Worm (Caenorhabditis elegans) whole organism, L2 larva: ENCODE results near the gene cyk-4.
"Not testable (repeated sequence)": the region's sequence is repeated elsewhere in the genome, so short reads cannot be mapped to it uniquely, and the experiment has no call there.

Experiments used
- C34F6.9 ChIP-seq: fragments of 150-350 bp; optimal IDR thresholded peaks from 2 replicates; lab custom pipeline; 2014; ENCODE audit warnings: missing biosample characterization, missing genetic modification characterization
- R02D3.7 ChIP-seq: fragments of 150-350 bp; optimal IDR thresholded peaks from 2 replicates; lab custom pipeline; 2014; ENCODE audit warnings: missing biosample characterization, missing genetic modification characterization
- Y55F3AM.14 ChIP-seq: fragments of 200-800 bp; sonication (Bioruptor generic); optimal IDR thresholded peaks from 2 replicates; lab custom pipeline; 2018; ENCODE audit warnings: mild to moderate bottlenecking, missing genetic modification characterization, missing compliant biosample characterization
- aly-2 ChIP-seq: fragments of 150-350 bp; optimal IDR thresholded peaks from 2 replicates; lab custom pipeline; 2014; ENCODE audit warnings: missing biosample characterization, missing genetic modification characterization
- ama-1 ChIP-seq: fragments of 150-350 bp; optimal IDR thresholded peaks from 2 replicates; lab custom pipeline; 2018; ENCODE audit warnings: inconsistent platforms
- blmp-1 ChIP-seq: sonication (generic microtip); optimal IDR thresholded peaks from 2 replicates; lab custom pipeline; 2017; ENCODE audit warnings: missing genetic modification characterization, mild to moderate bottlenecking, missing compliant biosample characterization, antibody characterized with exemption, moderate library complexity; ENCODE audit not compliant: insufficient read depth
- ceh-16 ChIP-seq: fragments of 150-350 bp; optimal IDR thresholded peaks from 2 replicates; lab custom pipeline; 2014; ENCODE audit warnings: missing biosample characterization, missing genetic modification characterization
- ceh-82 ChIP-seq: fragments of 150-350 bp; optimal IDR thresholded peaks from 2 replicates; lab custom pipeline; 2014; ENCODE audit warnings: missing biosample characterization, missing genetic modification characterization
- crh-2 ChIP-seq: sonication (generic microtip); optimal IDR thresholded peaks from 2 replicates; lab custom pipeline; 2017; ENCODE audit warnings: missing biosample characterization, missing genetic modification characterization
- dmd-4 ChIP-seq: sonication (generic microtip); optimal IDR thresholded peaks from 2 replicates; lab custom pipeline; 2017; ENCODE audit warnings: missing biosample characterization, missing genetic modification characterization
- egl-27 ChIP-seq: sonication (generic microtip); optimal IDR thresholded peaks from 3 replicates; lab custom pipeline; 2017; ENCODE audit warnings: missing biosample characterization, missing genetic modification reagents, missing genetic modification characterization
- elt-1 ChIP-seq: fragments of 150-350 bp; optimal IDR thresholded peaks from 2 replicates; lab custom pipeline; 2014; ENCODE audit warnings: missing biosample characterization, missing genetic modification characterization
- elt-3 ChIP-seq: sonication (generic microtip); optimal IDR thresholded peaks from 2 replicates; lab custom pipeline; 2017; ENCODE audit warnings: missing biosample characterization, missing genetic modification characterization
- fos-1 ChIP-seq: fragments of 150-350 bp; optimal IDR thresholded peaks from 2 replicates; lab custom pipeline; 2014; ENCODE audit warnings: missing biosample characterization, missing genetic modification characterization
- gmeb-1 ChIP-seq: fragments of 150-350 bp; optimal IDR thresholded peaks from 2 replicates; lab custom pipeline; 2014; ENCODE audit warnings: missing biosample characterization, missing genetic modification characterization
- lin-11 ChIP-seq: fragments of 150-350 bp; sonication (generic microtip); optimal IDR thresholded peaks from 2 replicates; lab custom pipeline; 2014; ENCODE audit warnings: missing biosample characterization, missing genetic modification characterization, inconsistent platforms, mixed read lengths
- lin-39 ChIP-seq: fragments of 150-350 bp; optimal IDR thresholded peaks from 2 replicates; lab custom pipeline; 2014; ENCODE audit warnings: missing biosample characterization, missing genetic modification reagents, missing genetic modification characterization
- lsy-2 ChIP-seq, 2 experiments: fragments of 150-350 bp in 1 of 2; sonication (generic microtip) in 1 of 2; optimal IDR thresholded peaks; 2 replicates each; lab custom pipeline; 2014 to 2017; ENCODE audit warnings: missing biosample characterization in 2 of 2, missing genetic modification characterization in 2 of 2
- mab-5 ChIP-seq: fragments of 150-350 bp; optimal IDR thresholded peaks from 2 replicates; lab custom pipeline; 2014; ENCODE audit warnings: missing biosample characterization, missing genetic modification characterization
- mbf-1 ChIP-seq: sonication (generic microtip); optimal IDR thresholded peaks from 2 replicates; lab custom pipeline; 2017; ENCODE audit warnings: missing biosample characterization, missing genetic modification characterization
- mdl-1 ChIP-seq, 2 experiments: fragments of 150-350 bp in 1 of 2; sonication (generic microtip) in 1 of 2; optimal IDR thresholded peaks; 2 replicates each; lab custom pipeline; 2017; ENCODE audit warnings: missing biosample characterization in 2 of 2, missing genetic modification characterization in 2 of 2
- nhr-10 ChIP-seq: sonication (generic microtip); optimal IDR thresholded peaks from 2 replicates; lab custom pipeline; 2017; ENCODE audit warnings: missing biosample characterization, missing genetic modification characterization
- nhr-12 ChIP-seq: fragments of 150-350 bp; optimal IDR thresholded peaks from 2 replicates; lab custom pipeline; 2014; ENCODE audit warnings: missing biosample characterization, missing genetic modification characterization
- nhr-129 ChIP-seq: fragments of 150-350 bp; optimal IDR thresholded peaks from 2 replicates; lab custom pipeline; 2014; ENCODE audit warnings: missing biosample characterization, missing genetic modification characterization
- nhr-21 ChIP-seq: fragments of 150-350 bp; optimal IDR thresholded peaks from 2 replicates; lab custom pipeline; 2014; ENCODE audit warnings: missing biosample characterization, missing genetic modification characterization
- nhr-237 ChIP-seq: fragments of 150-350 bp; optimal IDR thresholded peaks from 2 replicates; lab custom pipeline; 2014; ENCODE audit warnings: missing biosample characterization, missing genetic modification characterization
- nhr-25 ChIP-seq: fragments of 150-350 bp; sonication (generic microtip); optimal IDR thresholded peaks from 3 replicates; lab custom pipeline; 2014; ENCODE audit warnings: missing biosample characterization, missing genetic modification characterization
- nhr-6 ChIP-seq: fragments of 150-350 bp; optimal IDR thresholded peaks from 2 replicates; lab custom pipeline; 2014; ENCODE audit warnings: missing biosample characterization, missing genetic modification characterization
- nhr-77 ChIP-seq: fragments of 150-350 bp; optimal IDR thresholded peaks from 2 replicates; lab custom pipeline; 2014; ENCODE audit warnings: missing biosample characterization, missing genetic modification characterization
- sem-4 ChIP-seq: fragments of 150-350 bp; optimal IDR thresholded peaks from 2 replicates; lab custom pipeline; 2014; ENCODE audit warnings: missing biosample characterization, missing genetic modification reagents, missing genetic modification characterization
- sma-3 ChIP-seq: sonication (generic microtip); optimal IDR thresholded peaks from 2 replicates; lab custom pipeline; 2016; ENCODE audit warnings: missing genetic modification reagents, missing genetic modification characterization, missing compliant biosample characterization
- snpc-4 ChIP-seq: fragments of 150-350 bp; optimal IDR thresholded peaks from 2 replicates; lab custom pipeline; 2014; ENCODE audit warnings: missing biosample characterization, missing genetic modification characterization
- unc-39 ChIP-seq: fragments of 150-350 bp; optimal IDR thresholded peaks from 2 replicates; lab custom pipeline; 2014; ENCODE audit warnings: missing biosample characterization, missing genetic modification characterization
- unc-62 ChIP-seq: fragments of 150-350 bp; optimal IDR thresholded peaks from 2 replicates; lab custom pipeline; 2014; ENCODE audit warnings: missing biosample characterization, missing genetic modification reagents, missing genetic modification characterization
- zag-1 ChIP-seq: fragments of 150-350 bp; optimal IDR thresholded peaks from 2 replicates; lab custom pipeline; 2014; ENCODE audit warnings: missing biosample characterization, missing genetic modification characterization
- ztf-1 ChIP-seq: fragments of 200-800 bp; sonication (Bioruptor generic); conservative IDR thresholded peaks from 2 replicates; pipeline ENCODE4 v1.3.6; 2022; ENCODE audit warnings: missing genetic modification characterization, missing compliant biosample characterization
- ztf-11 ChIP-seq: sonication (generic microtip); optimal IDR thresholded peaks from 2 replicates; lab custom pipeline; 2017; ENCODE audit warnings: missing biosample characterization, missing genetic modification characterization

Gene cyk-4

ce11 chrIII:13761022-13761421, 10.0 kb downstream of the cyk-4 start:
- no peak for TF ChIP-seq gmeb-1
- TF ChIP-seq egl-27 (tag; lab: Kevin White, UChicago): no peak
- no peak for TF ChIP-seq nhr-77 (tag; lab: Kevin White, UChicago)
- TF ChIP-seq nhr-21: no peak
- TF ChIP-seq sma-3 (GFP tag; lab: Kevin White, UChicago): no peak
- TF ChIP-seq ceh-82: no peak
- TF ChIP-seq mbf-1 (tag; lab: Kevin White, UChicago): no peak
- no peak for TF ChIP-seq unc-62 (GFP tag; lab: Kevin White, UChicago)
- no peak for TF ChIP-seq snpc-4
- no peak for TF ChIP-seq crh-2 (tag; lab: Kevin White, UChicago)
- TF ChIP-seq nhr-12 (tag; lab: Kevin White, UChicago): no peak
- no peak for TF ChIP-seq blmp-1 (tag; lab: Kevin White, UChicago)
- no peak for TF ChIP-seq unc-39 (tag; lab: Kevin White, UChicago)
- no peak for TF ChIP-seq nhr-237
- TF ChIP-seq R02D3.7 (tag; lab: Kevin White, UChicago): no peak
- no peak for TF ChIP-seq lsy-2 (tag; optimal IDR thresholded peaks at IDR 0.05; lab: Kevin White, UChicago)
- no peak for TF ChIP-seq nhr-10
- TF ChIP-seq mdl-1 (tag; optimal IDR thresholded peaks at IDR 0.05; lab: Kevin White, UChicago): no peak
- TF ChIP-seq nhr-25: no peak

ce11 chrIII:13759691-13760090, 11.3 kb downstream of the cyk-4 start:
- TF ChIP-seq ceh-82 (no peak), blmp-1 (tag; lab: Kevin White, UChicago) (no peak), lsy-2 (tag; optimal IDR thresholded peaks at IDR 0.05; lab: Kevin White, UChicago) (no peak), fos-1 (no peak), ztf-11 (tag; lab: Kevin White, UChicago) (no peak), unc-62 (GFP tag; lab: Kevin White, UChicago) (no peak)

ce11 chrIII:13755689-13756088, 15.3 kb downstream of the cyk-4 start, which contains the start of gene toca-2:
toca-2 (plus strand) TSS chrIII:13755896.
- no peak for TF ChIP-seq mbf-1 (tag; lab: Kevin White, UChicago)
- no peak for TF ChIP-seq unc-39 (tag; lab: Kevin White, UChicago)
- no peak for TF ChIP-seq nhr-6 (tag; lab: Kevin White, UChicago)
- TF ChIP-seq nhr-12 (tag; lab: Kevin White, UChicago): no peak
- TF ChIP-seq unc-62 (GFP tag; lab: Kevin White, UChicago): no peak
- no peak for TF ChIP-seq blmp-1 (tag; lab: Kevin White, UChicago)
- no peak for TF ChIP-seq sem-4 (tag; lab: Kevin White, UChicago)
- TF ChIP-seq fos-1: no peak
- TF ChIP-seq dmd-4 (tag; lab: Kevin White, UChicago): no peak
- no peak for TF ChIP-seq lin-11 (tag; lab: Kevin White, UChicago)
- no peak for TF ChIP-seq ceh-16 (tag; lab: Kevin White, UChicago)
- no peak for TF ChIP-seq aly-2 (tag; lab: Kevin White, UChicago)
- no peak for TF ChIP-seq snpc-4
- no peak for TF ChIP-seq ama-1 (lab: Kevin White, UChicago)
- TF ChIP-seq C34F6.9: no peak

ce11 chrIII:13751144-13751543, 19.9 kb downstream of the cyk-4 start, which contains the start of gene mlc-7:
mlc-7 (plus strand) TSS chrIII:13751444.
- TF ChIP-seq unc-62 (GFP tag; lab: Kevin White, UChicago); nhr-12 (tag; lab: Kevin White, UChicago); blmp-1 (tag; lab: Kevin White, UChicago): not testable (repeated sequence)

ce11 chrIII:13748312-13748711, 22.7 kb downstream of the cyk-4 start, which contains the start of gene K08E3.2:
K08E3.2 (minus strand) TSS chrIII:13748686.
- no peak for TF ChIP-seq nhr-21
- no peak for TF ChIP-seq mbf-1 (tag; lab: Kevin White, UChicago)
- no peak for TF ChIP-seq nhr-129 (tag; lab: Kevin White, UChicago)
- no peak for TF ChIP-seq mab-5 (tag; lab: Kevin White, UChicago)
- no peak for TF ChIP-seq zag-1
- no peak for TF ChIP-seq R02D3.7 (tag; lab: Kevin White, UChicago)
- no peak for TF ChIP-seq dmd-4 (tag; lab: Kevin White, UChicago)
- no peak for TF ChIP-seq ztf-1 (GFP tag; lab: Robert Waterston, UW)
- no peak for TF ChIP-seq nhr-6 (tag; lab: Kevin White, UChicago)
- TF ChIP-seq blmp-1 (tag; lab: Kevin White, UChicago): no peak
- no peak for TF ChIP-seq lin-39
- no peak for TF ChIP-seq unc-39 (tag; lab: Kevin White, UChicago)
- TF ChIP-seq elt-1 (tag; lab: Kevin White, UChicago): no peak
- no peak for TF ChIP-seq elt-3 (tag; lab: Kevin White, UChicago)
- no peak for TF ChIP-seq sem-4 (tag; lab: Kevin White, UChicago)
- no peak for TF ChIP-seq sma-3 (GFP tag; lab: Kevin White, UChicago)
- no peak for TF ChIP-seq mdl-1 (tag; optimal IDR thresholded peaks at IDR 0.05; lab: Kevin White, UChicago)
- no peak for TF ChIP-seq aly-2 (tag; lab: Kevin White, UChicago)
- no peak for TF ChIP-seq Y55F3AM.14
- TF ChIP-seq, all 48 proteins: peak for 0
